Worm (Caenorhabditis elegans): ENCODE data around the gene ttr-16.
A peak's percentile ranks its signal among the peaks of the same experiment; 100 is the strongest.

ce11 chrIV:11027560-11027959 lies 36.4 kb downstream of the ttr-16 start:
- TF ChIP-seq hnd-1 (tag; optimal IDR thresholded peaks at IDR 0.05) (no peak), ceh-36 (tag; optimal IDR thresholded peaks at IDR 0.05) (peak; percentile 25), B0310.2 (tag; optimal IDR thresholded peaks at IDR 0.05) (no peak), ceh-13 (GFP tag; optimal IDR thresholded peaks at IDR 0.05) (no peak), tbx-37 (GFP tag; conservative IDR thresholded peaks at IDR 0.05) (no peak), ama-1 (optimal IDR thresholded peaks at IDR 0.05) (peak; percentile 88), sea-1 (GFP tag; conservative IDR thresholded peaks at IDR 0.05) (no peak), hmg-4 (GFP tag; optimal IDR thresholded peaks at IDR 0.05) (peak; percentile 48), tra-4 (tag; optimal IDR thresholded peaks at IDR 0.05) (peak; percentile 7), F13C5.2 (tag; optimal IDR thresholded peaks at IDR 0.05) (no peak), flt-1 (GFP tag; IDR thresholded peaks at IDR 0.05) (peak; percentile 20; the same call in 1 of the 2 replicates)
